Fruit fly (Drosophila melanogaster) whole organism, prepupa: Measurements from ENCODE around the gene Cyp310a1.

Experiments
- Blimp-1 ChIP-seq: fragments of 200-800 bp; sonication (Bioruptor generic); optimal IDR thresholded peaks from 3 replicates; lab custom pipeline; 2017; ENCODE audit warnings: missing biosample characterization, missing genetic modification characterization, mild to moderate bottlenecking, moderate library complexity, missing genetic modification reagents
- CG10631 ChIP-seq: fragments of 200-800 bp; sonication (Bioruptor generic); optimal IDR thresholded peaks from 2 replicates; lab custom pipeline; 2016; ENCODE audit warnings: missing biosample characterization, missing genetic modification characterization
- CG10669 ChIP-seq: fragments of 200-800 bp; sonication (Bioruptor generic); optimal IDR thresholded peaks from 3 replicates; lab custom pipeline; 2018; ENCODE audit warnings: missing biosample characterization, mild to moderate bottlenecking, missing genetic modification characterization, moderate library complexity
- CG11294 ChIP-seq: fragments of 200-800 bp; sonication (Bioruptor generic); IDR thresholded peaks from 2 replicates; pipeline ENCODE4 v1.3.6; 2022; ENCODE audit warnings: missing biosample characterization, missing genetic modification characterization
- CG11762 ChIP-seq: fragments of 200-800 bp; sonication (Bioruptor generic); optimal IDR thresholded peaks from 3 replicates; lab custom pipeline; 2016; ENCODE audit warnings: missing biosample characterization, missing genetic modification characterization; ENCODE audit not compliant: insufficient read depth
- CG15336 ChIP-seq: fragments of 200-800 bp; sonication (Bioruptor generic); IDR thresholded peaks from 2 replicates; pipeline ENCODE4 v1.3.6; 2022; ENCODE audit warnings: missing biosample characterization, missing genetic modification characterization
- CG16779 ChIP-seq: fragments of 200-800 bp; sonication (Bioruptor generic); optimal IDR thresholded peaks from 3 replicates; lab custom pipeline; 2017; ENCODE audit warnings: missing biosample characterization, mild to moderate bottlenecking, missing genetic modification characterization
- CG3032 ChIP-seq: fragments of 200-800 bp; optimal IDR thresholded peaks from 2 replicates; lab custom pipeline; 2019; ENCODE audit warnings: missing biosample characterization, mild to moderate bottlenecking, missing genetic modification characterization, moderate library complexity
- CG31627 ChIP-seq: fragments of 200-800 bp; sonication (Bioruptor generic); optimal IDR thresholded peaks from 3 replicates; lab custom pipeline; 2016; ENCODE audit warnings: missing biosample characterization, missing genetic modification characterization
- CG32006 ChIP-seq: fragments of 200-800 bp; sonication (Bioruptor generic); optimal IDR thresholded peaks from 3 replicates; lab custom pipeline; 2017; ENCODE audit warnings: missing biosample characterization, mild to moderate bottlenecking, missing genetic modification characterization
- CG34406 ChIP-seq: fragments of 200-800 bp; sonication (Bioruptor generic); optimal IDR thresholded peaks from 3 replicates; lab custom pipeline; 2016; ENCODE audit warnings: missing biosample characterization, missing genetic modification characterization
- CG3919 ChIP-seq: fragments of 200-800 bp; sonication (Bioruptor generic); optimal IDR thresholded peaks from 3 replicates; lab custom pipeline; 2016; ENCODE audit warnings: missing biosample characterization, missing genetic modification characterization
- CG4318 ChIP-seq: fragments of 200-800 bp; sonication (Bioruptor generic); optimal IDR thresholded peaks from 3 replicates; lab custom pipeline; 2017; ENCODE audit warnings: missing biosample characterization, mild to moderate bottlenecking, missing genetic modification characterization
- CG6163 ChIP-seq: fragments of 200-800 bp; sonication (Bioruptor generic); IDR thresholded peaks from 3 replicates; pipeline ENCODE4 v1.3.6; 2022; ENCODE audit warnings: missing biosample characterization, missing genetic modification characterization
- CG6276 ChIP-seq: fragments of 200-800 bp; sonication (Bioruptor generic); optimal IDR thresholded peaks from 2 replicates; lab custom pipeline; 2017; ENCODE audit warnings: missing biosample characterization, mild to moderate bottlenecking, missing genetic modification characterization
- CG6854 ChIP-seq: fragments of 200-800 bp; sonication (Bioruptor generic); optimal IDR thresholded peaks from 2 replicates; lab custom pipeline; 2017; ENCODE audit warnings: missing biosample characterization, mild to moderate bottlenecking, missing genetic modification characterization
- CG7368 ChIP-seq: fragments of 200-800 bp; sonication (Bioruptor generic); optimal IDR thresholded peaks from 3 replicates; lab custom pipeline; 2016; ENCODE audit warnings: missing biosample characterization, missing genetic modification characterization
- CG8319 ChIP-seq: fragments of 200-800 bp; sonication (Bioruptor generic); optimal IDR thresholded peaks from 3 replicates; lab custom pipeline; 2016; ENCODE audit warnings: missing biosample characterization, missing genetic modification characterization
- CG9139 ChIP-seq: fragments of 200-800 bp; sonication (Bioruptor generic); optimal IDR thresholded peaks from 3 replicates; lab custom pipeline; 2017; ENCODE audit warnings: missing biosample characterization, mild to moderate bottlenecking, missing genetic modification characterization
- Eip75B ChIP-seq: fragments of 200-800 bp; sonication (Bioruptor generic); optimal IDR thresholded peaks from 3 replicates; lab custom pipeline; 2016; ENCODE audit warnings: missing biosample characterization, missing genetic modification characterization
- Eip93F ChIP-seq: fragments of 200-800 bp; sonication (Bioruptor generic); optimal IDR thresholded peaks from 2 replicates; lab custom pipeline; 2016; ENCODE audit warnings: missing biosample characterization, mild to moderate bottlenecking, missing genetic modification characterization
- Ets21C ChIP-seq: fragments of 200-800 bp; sonication (Bioruptor generic); optimal IDR thresholded peaks from 3 replicates; lab custom pipeline; 2016; ENCODE audit warnings: missing biosample characterization, missing genetic modification characterization
- Ets96B ChIP-seq: fragments of 200-800 bp; optimal IDR thresholded peaks from 2 replicates; lab custom pipeline; 2019; ENCODE audit warnings: missing biosample characterization, mild to moderate bottlenecking, missing genetic modification characterization, moderate library complexity
- Gug ChIP-seq: fragments of 200-800 bp; sonication (Bioruptor generic); IDR thresholded peaks from 2 replicates; pipeline ENCODE4 v1.3.6; 2022; ENCODE audit warnings: missing biosample characterization, missing genetic modification characterization
- Hr38 ChIP-seq: sonication (Bioruptor generic); optimal IDR thresholded peaks from 2 replicates; lab custom pipeline; 2016; ENCODE audit warnings: missing biosample characterization, missing genetic modification characterization
- Hr39 ChIP-seq: fragments of 200-800 bp; sonication (Bioruptor generic); optimal IDR thresholded peaks from 2 replicates; lab custom pipeline; 2016; ENCODE audit warnings: missing biosample characterization, missing genetic modification characterization
- Hr4 ChIP-seq: fragments of 200-800 bp; sonication (Bioruptor generic); optimal IDR thresholded peaks from 3 replicates; lab custom pipeline; 2016; ENCODE audit warnings: missing biosample characterization, missing genetic modification characterization
- Met ChIP-seq: fragments of 200-800 bp; sonication (Bioruptor generic); optimal IDR thresholded peaks from 3 replicates; lab custom pipeline; 2016; ENCODE audit warnings: missing biosample characterization, missing genetic modification characterization
- OdsH ChIP-seq: fragments of 200-800 bp; sonication (Bioruptor generic); optimal IDR thresholded peaks from 3 replicates; lab custom pipeline; 2016; ENCODE audit warnings: missing biosample characterization, missing genetic modification characterization
- Smox ChIP-seq: fragments of 200-800 bp; sonication (Bioruptor generic); optimal IDR thresholded peaks from 3 replicates; lab custom pipeline; 2016; ENCODE audit warnings: missing biosample characterization, missing genetic modification characterization
- Sox102F ChIP-seq: fragments of 200-800 bp; sonication (Bioruptor generic); optimal IDR thresholded peaks from 2 replicates; lab custom pipeline; 2016; ENCODE audit warnings: missing biosample characterization, mild to moderate bottlenecking, missing genetic modification characterization
- Sox14 ChIP-seq: fragments of 200-800 bp; sonication (Bioruptor generic); optimal IDR thresholded peaks from 3 replicates; lab custom pipeline; 2016; ENCODE audit warnings: missing biosample characterization, missing genetic modification characterization
- Sox15 ChIP-seq: fragments of 200-800 bp; sonication (Bioruptor generic); optimal IDR thresholded peaks from 3 replicates; lab custom pipeline; 2016; ENCODE audit warnings: missing biosample characterization, missing genetic modification characterization
- acj6 ChIP-seq: fragments of 200-800 bp; sonication (Bioruptor generic); optimal IDR thresholded peaks from 3 replicates; lab custom pipeline; 2016; ENCODE audit warnings: missing biosample characterization, missing genetic modification characterization
- cyc ChIP-seq: fragments of 200-800 bp; sonication (Bioruptor generic); optimal IDR thresholded peaks from 3 replicates; lab custom pipeline; 2016; ENCODE audit warnings: missing biosample characterization, missing genetic modification characterization
- dac ChIP-seq: fragments of 200-800 bp; sonication (Bioruptor generic); optimal IDR thresholded peaks from 2 replicates; lab custom pipeline; 2017; ENCODE audit warnings: missing biosample characterization, mild to moderate bottlenecking, missing genetic modification characterization
- dsx ChIP-seq: fragments of 200-800 bp; optimal IDR thresholded peaks from 3 replicates; lab custom pipeline; 2019; ENCODE audit warnings: missing biosample characterization, mild to moderate bottlenecking, missing genetic modification characterization, moderate library complexity; ENCODE audit not compliant: poor library complexity, severe bottlenecking
- esn ChIP-seq: fragments of 200-800 bp; sonication (Bioruptor generic); optimal IDR thresholded peaks from 2 replicates; lab custom pipeline; 2016; ENCODE audit warnings: missing biosample characterization, mild to moderate bottlenecking, missing genetic modification characterization, moderate library complexity
- fd85E ChIP-seq: fragments of 200-800 bp; sonication (Bioruptor generic); optimal IDR thresholded peaks from 3 replicates; lab custom pipeline; 2016; ENCODE audit warnings: missing biosample characterization, missing genetic modification characterization
- lz ChIP-seq: fragments of 200-800 bp; sonication (Bioruptor generic); optimal IDR thresholded peaks from 3 replicates; lab custom pipeline; 2016; ENCODE audit warnings: missing biosample characterization, missing genetic modification characterization
- net ChIP-seq: fragments of 200-800 bp; sonication (Bioruptor generic); optimal IDR thresholded peaks from 3 replicates; lab custom pipeline; 2016; ENCODE audit warnings: missing biosample characterization, missing genetic modification characterization
- salr ChIP-seq, 2 experiments: fragments of 200-800 bp; sonication (Bioruptor generic); optimal IDR thresholded peaks; 3 replicates each; lab custom pipeline; 2016 to 2018; ENCODE audit warnings: missing biosample characterization in 2 of 2, missing genetic modification characterization in 2 of 2, mild to moderate bottlenecking in 1 of 2
- svp ChIP-seq: fragments of 200-800 bp; sonication (Bioruptor generic); peaks from one replicate; lab custom pipeline; 2016; ENCODE audit warnings: missing biosample characterization, missing genetic modification characterization
- topi ChIP-seq: fragments of 200-800 bp; sonication (Bioruptor generic); optimal IDR thresholded peaks from 3 replicates; lab custom pipeline; 2016; ENCODE audit warnings: missing biosample characterization, missing genetic modification characterization

The Cyp310a1 gene

DNA sequence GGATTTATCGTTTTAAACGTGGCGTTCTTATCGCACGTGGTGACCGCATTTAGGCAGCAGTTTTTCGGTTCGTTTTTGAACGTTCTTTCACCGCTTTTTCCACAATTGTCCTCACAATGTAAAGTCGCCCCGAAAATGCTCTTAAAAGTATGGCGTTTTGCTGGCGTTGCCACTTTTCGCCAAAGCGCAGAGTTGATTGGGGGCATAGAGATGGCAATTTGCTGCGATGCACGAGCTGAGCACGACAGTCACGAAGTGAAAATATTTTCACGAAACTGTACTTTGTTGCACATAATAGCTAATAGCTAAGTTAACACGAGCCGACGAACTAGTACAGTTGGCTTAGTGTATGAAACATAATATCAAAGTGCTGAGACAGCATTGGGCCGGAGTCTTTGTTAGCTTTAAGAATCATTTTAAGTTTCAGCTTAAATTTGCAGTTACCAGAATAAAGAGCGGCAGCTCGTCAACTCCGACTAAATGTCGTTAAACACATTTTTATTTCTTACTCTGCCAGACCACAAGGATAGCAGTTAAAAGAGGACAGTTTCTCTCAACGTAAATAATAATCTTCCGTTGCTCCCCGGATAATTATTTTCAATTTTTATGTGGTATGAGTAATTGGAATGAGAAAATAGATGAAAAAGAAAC is 36.0 kb upstream of the Cyp310a1 start, which contains the start of gene msl-1:
TSS of gene msl-1 (minus strand) at position 155 of the 651 bp plus-strand sequence.
- peak; percentile 40 for TF ChIP-seq lz (GFP tag; lab: Kevin White, UChicago)
- peak; percentile 5 for TF ChIP-seq CG3032 (tag; lab: Kevin White, UChicago)
- TF ChIP-seq Eip93F = no peak
- TF ChIP-seq svp = no peak
- no peak for TF ChIP-seq CG3919 (GFP tag; lab: Kevin White, UChicago)
- no peak for TF ChIP-seq Ets21C (GFP tag; lab: Kevin White, UChicago)
- TF ChIP-seq Hr38 (GFP tag; lab: Kevin White, UChicago) = no peak
- no peak for TF ChIP-seq Met (GFP tag; lab: Kevin White, UChicago)
- TF ChIP-seq CG15336 = no peak
- TF ChIP-seq dsx = peak; percentile 73
- TF ChIP-seq CG6854 (GFP tag; lab: Kevin White, UChicago) = peak; percentile 19
- no peak for TF ChIP-seq CG11762 (GFP tag; lab: Kevin White, UChicago)
- TF ChIP-seq CG31627 (GFP tag; lab: Kevin White, UChicago) = peak; percentile 52
- TF ChIP-seq CG34406 (GFP tag; lab: Kevin White, UChicago) = no peak
- TF ChIP-seq CG7368 (GFP tag; lab: Kevin White, UChicago) = no peak
- TF ChIP-seq Sox15 (GFP tag; lab: Kevin White, UChicago) = no peak
- peak; percentile 39 for TF ChIP-seq esn (GFP tag; lab: Kevin White, UChicago)
- peak; percentile 44 for TF ChIP-seq cyc (GFP tag; lab: Kevin White, UChicago)
- no peak for TF ChIP-seq Hr39
- TF ChIP-seq Sox14 = peak; percentile 65

DNA sequence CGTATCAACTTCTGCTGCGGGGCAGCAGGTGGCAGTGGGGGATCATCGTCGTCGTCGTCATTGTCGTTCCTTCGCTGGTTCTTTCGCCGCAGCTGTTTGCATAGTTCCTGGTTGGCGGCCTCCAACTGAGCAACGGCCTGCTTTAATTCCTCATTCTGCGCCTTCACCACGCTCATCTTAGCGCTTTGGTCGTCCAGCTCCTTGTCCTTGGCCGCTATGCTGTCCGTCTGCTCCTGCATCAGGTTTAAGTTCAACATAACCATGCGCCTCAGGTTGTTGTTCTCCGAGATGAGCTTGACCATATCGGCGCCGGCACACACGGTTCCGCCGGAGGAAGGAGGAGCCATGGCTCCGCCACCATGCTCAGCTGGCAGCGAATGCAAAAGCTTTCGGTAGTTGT is 35.0 kb upstream of the Cyp310a1 start:
- TF ChIP-seq CG4318 = no peak
- no peak for TF ChIP-seq CG32006 (GFP tag; lab: Kevin White, UChicago)
- TF ChIP-seq dac (GFP tag; lab: Kevin White, UChicago) = no peak
- TF ChIP-seq CG9139 (GFP tag; lab: Kevin White, UChicago) = no peak

DNA sequence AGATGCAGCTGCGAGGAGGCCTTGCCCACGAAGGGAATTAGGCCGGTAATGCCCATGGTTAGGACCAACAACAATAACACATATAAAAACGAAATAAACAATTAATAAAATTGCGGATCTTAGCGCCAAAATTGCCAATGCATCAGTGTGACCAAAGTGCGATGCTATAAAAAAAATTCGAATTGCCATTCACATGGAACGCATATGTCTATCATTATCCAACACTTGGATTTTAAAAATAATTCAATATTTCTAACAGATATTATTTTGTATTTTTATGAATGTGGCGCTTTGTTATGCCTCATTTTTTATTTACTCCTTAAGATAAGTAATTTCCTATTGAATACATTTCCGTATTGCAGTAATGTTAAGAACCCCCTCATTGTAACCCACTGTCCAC is 29.1 kb upstream of the Cyp310a1 start, which contains the start of gene tos:
TSS of gene tos (minus strand) at position 173 of the 400 bp plus-strand sequence.
- TF ChIP-seq Hr39 = no peak
- TF ChIP-seq esn (GFP tag; lab: Kevin White, UChicago) = peak; percentile 32
- TF ChIP-seq CG16779 = no peak
- TF ChIP-seq topi (GFP tag; lab: Kevin White, UChicago) = no peak
- TF ChIP-seq CG8319 (GFP tag; lab: Kevin White, UChicago) = no peak

DNA sequence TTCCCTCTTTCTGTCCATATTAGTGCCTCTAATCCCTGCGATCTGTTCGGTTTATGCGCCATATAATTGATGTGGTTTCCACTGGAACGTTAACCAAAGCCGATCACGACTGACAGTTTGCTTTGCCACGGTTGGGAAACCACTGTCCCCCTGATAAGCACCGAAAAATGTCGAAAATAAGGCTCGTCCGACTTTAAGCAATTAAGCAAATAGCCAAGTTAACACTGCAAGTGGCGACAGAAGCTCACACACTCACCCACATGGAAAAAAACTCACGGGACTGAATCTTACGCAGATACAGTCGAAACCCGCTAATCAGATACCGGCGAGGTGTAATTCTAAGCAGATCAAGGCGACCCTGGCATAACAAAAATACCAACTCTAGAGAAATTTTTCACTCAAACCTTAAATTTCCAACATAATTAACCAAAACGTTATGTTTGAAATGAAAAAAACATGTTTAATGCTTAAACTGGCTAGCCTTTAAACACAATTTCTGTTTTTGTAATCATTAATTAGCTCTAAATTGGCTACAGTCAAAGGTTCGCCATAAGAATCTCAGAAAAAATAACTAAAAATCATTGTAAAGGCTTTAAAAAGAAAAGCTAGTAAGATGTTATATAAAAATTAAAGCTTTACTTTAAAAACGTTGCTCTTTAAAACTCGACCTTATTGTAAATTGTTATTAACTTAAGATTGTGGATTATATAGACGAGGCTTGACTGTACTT is 25.3 kb upstream of the Cyp310a1 start:
- TF ChIP-seq acj6 (GFP tag; lab: Kevin White, UChicago) (no peak), Ets96B (no peak), Hr4 (no peak), Eip75B (GFP tag; lab: Kevin White, UChicago) (no peak), CG8319 (GFP tag; lab: Kevin White, UChicago) (no peak), Sox15 (GFP tag; lab: Kevin White, UChicago) (peak; percentile 35), CG4318 (no peak), dac (GFP tag; lab: Kevin White, UChicago) (no peak), net (GFP tag; lab: Kevin White, UChicago) (no peak), Blimp-1 (GFP tag; lab: Kevin White, UChicago) (no peak), salr (GFP tag; optimal IDR thresholded peaks at IDR 0.05; lab: Kevin White, UChicago) (no peak), CG31627 (GFP tag; lab: Kevin White, UChicago) (peak; percentile 67), CG6276 (no peak), CG3032 (tag; lab: Kevin White, UChicago) (peak; percentile 16), Smox (no peak), CG34406 (GFP tag; lab: Kevin White, UChicago) (no peak), esn (GFP tag; lab: Kevin White, UChicago) (peak; percentile 79), CG10669 (GFP tag; lab: Kevin White, UChicago) (no peak), Gug (GFP tag; lab: Robert Waterston, UW) (no peak), OdsH (GFP tag; lab: Kevin White, UChicago) (no peak), Sox102F (GFP tag; lab: Kevin White, UChicago) (no peak), CG6163 (GFP tag; lab: Robert Waterston, UW) (no peak), CG11294 (no peak), fd85E (no peak), CG7368 (GFP tag; lab: Kevin White, UChicago) (no peak), CG10631 (GFP tag; lab: Kevin White, UChicago) (no peak)
